Fruit fly (Drosophila melanogaster) whole organism, embryonic: ENCODE data around the gene Acp32CD.

ENCODE experiments used
- ATbp ChIP-seq: fragments of 200-800 bp; sonication (Bioruptor generic); optimal IDR thresholded peaks from 2 replicates; lab custom pipeline; 2017; ENCODE audit warnings: missing biosample characterization, mild to moderate bottlenecking, missing genetic modification characterization, missing genetic modification reagents
- CG10209 ChIP-seq: fragments of 200-800 bp; sonication (Bioruptor generic); optimal IDR thresholded peaks from 3 replicates; lab custom pipeline; 2017; ENCODE audit warnings: missing biosample characterization, mild to moderate bottlenecking, missing genetic modification characterization, missing genetic modification reagents
- CG1024 ChIP-seq: fragments of 200-800 bp; sonication (Bioruptor generic); IDR thresholded peaks from 2 replicates; pipeline ENCODE4 v1.3.6; 2022; ENCODE audit warnings: missing biosample characterization, missing genetic modification characterization
- CG10979 ChIP-seq: fragments of 200-800 bp; sonication (Bioruptor generic); optimal IDR thresholded peaks from 2 replicates; lab custom pipeline; 2018; ENCODE audit warnings: missing biosample characterization, mild to moderate bottlenecking, missing genetic modification characterization, moderate library complexity
- CG12155 ChIP-seq: fragments of 200-800 bp; sonication (Bioruptor generic); optimal IDR thresholded peaks from 3 replicates; lab custom pipeline; 2016; ENCODE audit warnings: missing biosample characterization, missing genetic modification characterization
- CG13624 ChIP-seq: fragments of 200-800 bp; sonication (Bioruptor generic); optimal IDR thresholded peaks from 2 replicates; lab custom pipeline; 2016; ENCODE audit warnings: missing biosample characterization, missing genetic modification characterization
- CG14050 ChIP-seq: fragments of 200-800 bp; sonication (Bioruptor generic); IDR thresholded peaks from 3 replicates; pipeline ENCODE4 v1.3.6; 2022; ENCODE audit warnings: missing biosample characterization, missing genetic modification characterization
- CG14441 ChIP-seq: fragments of 200-800 bp; sonication (Bioruptor generic); IDR thresholded peaks from 2 replicates; pipeline ENCODE4 v1.3.6; 2022; ENCODE audit warnings: missing biosample characterization, missing genetic modification characterization
- CG16779 ChIP-seq: fragments of 200-800 bp; sonication (Bioruptor generic); IDR thresholded peaks from 2 replicates; pipeline ENCODE4 v1.3.6; 2022; ENCODE audit warnings: missing biosample characterization, missing genetic modification characterization
- CG17829 ChIP-seq: fragments of 200-800 bp; optimal IDR thresholded peaks from 2 replicates; lab custom pipeline; 2019; ENCODE audit warnings: missing biosample characterization, mild to moderate bottlenecking, missing genetic modification characterization, moderate library complexity
- CG18619 ChIP-seq: fragments of 200-800 bp; sonication (Bioruptor generic); optimal IDR thresholded peaks from 3 replicates; lab custom pipeline; 2017; ENCODE audit warnings: missing biosample characterization, mild to moderate bottlenecking, missing genetic modification characterization
- CG31441 ChIP-seq: fragments of 200-800 bp; sonication (Bioruptor generic); IDR thresholded peaks from 2 replicates; pipeline ENCODE4 v1.3.6; 2022; ENCODE audit warnings: missing biosample characterization, missing genetic modification characterization
- CG4424 ChIP-seq: fragments of 200-800 bp; sonication (Bioruptor generic); optimal IDR thresholded peaks from 3 replicates; lab custom pipeline; 2016; ENCODE audit warnings: missing biosample characterization, missing genetic modification characterization
- CG6272 ChIP-seq: fragments of 200-800 bp; sonication (Bioruptor generic); IDR thresholded peaks from 2 replicates; pipeline ENCODE4 v1.3.6; 2022; ENCODE audit warnings: missing biosample characterization, missing genetic modification characterization
- CG7745 ChIP-seq: fragments of 200-800 bp; sonication (Bioruptor generic); optimal IDR thresholded peaks from 2 replicates; lab custom pipeline; 2018; ENCODE audit warnings: missing biosample characterization, mild to moderate bottlenecking, missing genetic modification characterization, moderate library complexity
- CG7786 ChIP-seq: fragments of 200-800 bp; sonication (Bioruptor generic); optimal IDR thresholded peaks from 2 replicates; lab custom pipeline; 2016; ENCODE audit warnings: missing biosample characterization, missing genetic modification characterization
- CG8281 ChIP-seq: fragments of 200-800 bp; sonication (Bioruptor generic); optimal IDR thresholded peaks from 2 replicates; lab custom pipeline; 2018; ENCODE audit warnings: missing biosample characterization, mild to moderate bottlenecking, missing genetic modification characterization, moderate library complexity
- CG8944 ChIP-seq: fragments of 200-800 bp; sonication (Bioruptor generic); optimal IDR thresholded peaks from 3 replicates; lab custom pipeline; 2016; ENCODE audit warnings: missing biosample characterization, missing genetic modification characterization
- CG9609 ChIP-seq: fragments of 200-800 bp; sonication (Bioruptor generic); optimal IDR thresholded peaks from 3 replicates; lab custom pipeline; 2016; ENCODE audit warnings: missing biosample characterization, missing genetic modification characterization
- CG9932 ChIP-seq: fragments of 200-800 bp; sonication (Bioruptor generic); IDR thresholded peaks from 2 replicates; pipeline ENCODE4 v1.3.6; 2022; ENCODE audit warnings: missing biosample characterization, missing genetic modification characterization
- Camta ChIP-seq: fragments of 200-800 bp; sonication (Bioruptor generic); optimal IDR thresholded peaks from 2 replicates; lab custom pipeline; 2016; ENCODE audit warnings: missing biosample characterization, missing genetic modification characterization
- CkIIα-i1 ChIP-seq: fragments of 200-800 bp; sonication (Bioruptor generic); IDR thresholded peaks from 2 replicates; pipeline ENCODE4 v1.3.6; 2022; ENCODE audit warnings: missing biosample characterization, missing genetic modification characterization
- D ChIP-seq, 2 experiments: fragments of 200-800 bp in 1 of 2; fragments of >200 bp in 1 of 2; sonication (Bioruptor generic) in 1 of 2; optimal IDR thresholded peaks; 2 replicates in 1 of 2; 3 replicates in 1 of 2; lab custom pipeline; 2017; ENCODE audit warnings: mild to moderate bottlenecking in 1 of 2, missing biosample characterization in 1 of 2, missing genetic modification characterization in 1 of 2, missing genetic modification reagents in 1 of 2
- Dbx ChIP-seq: fragments of 200-800 bp; sonication (Bioruptor generic); IDR thresholded peaks from 3 replicates; pipeline ENCODE4 v1.3.6; 2022; ENCODE audit warnings: missing biosample characterization, missing genetic modification characterization
- Eip74EF ChIP-seq, 2 experiments: fragments of 200-800 bp in 1 of 2; fragments of >200 bp in 1 of 2; sonication (Bioruptor generic) in 1 of 2; optimal IDR thresholded peaks; 2 replicates each; lab custom pipeline; 2017 to 2019; ENCODE audit warnings: missing biosample characterization in 2 of 2, missing genetic modification characterization in 2 of 2, mild to moderate bottlenecking in 1 of 2, moderate library complexity in 1 of 2
- Elba2 ChIP-seq: fragments of 200-800 bp; sonication (Bioruptor generic); optimal IDR thresholded peaks from 3 replicates; lab custom pipeline; 2016; ENCODE audit warnings: missing biosample characterization, missing genetic modification characterization
- Ets65A ChIP-seq: fragments of 200-800 bp; sonication (Bioruptor generic); peaks from one replicate; lab custom pipeline; 2016; ENCODE audit warnings: missing biosample characterization, missing genetic modification characterization
- Hmr ChIP-seq: fragments of 200-800 bp; sonication (Bioruptor generic); optimal IDR thresholded peaks from 3 replicates; lab custom pipeline; 2017; ENCODE audit warnings: mild to moderate bottlenecking, missing biosample characterization, missing genetic modification reagents, missing genetic modification characterization
- Hmx ChIP-seq: fragments of 200-800 bp; sonication (Bioruptor generic); optimal IDR thresholded peaks from 2 replicates; lab custom pipeline; 2016; ENCODE audit warnings: missing biosample characterization, missing genetic modification characterization
- PHDP ChIP-seq: fragments of 200-800 bp; sonication (Bioruptor generic); optimal IDR thresholded peaks from 3 replicates; lab custom pipeline; 2018; ENCODE audit warnings: missing biosample characterization, mild to moderate bottlenecking, missing genetic modification characterization, moderate library complexity
- Rx ChIP-seq: fragments of 200-800 bp; sonication (Bioruptor generic); IDR thresholded peaks from 2 replicates; pipeline ENCODE4 v1.3.6; 2022; ENCODE audit warnings: missing biosample characterization, missing genetic modification characterization
- Sox102F ChIP-seq: fragments of 200-800 bp; sonication (Bioruptor generic); optimal IDR thresholded peaks from 2 replicates; lab custom pipeline; 2018; ENCODE audit warnings: missing biosample characterization, mild to moderate bottlenecking, missing genetic modification characterization, moderate library complexity
- Tbp ChIP-seq: fragments of >200 bp; optimal IDR thresholded peaks from 2 replicates; lab custom pipeline; 2018; ENCODE audit warnings: missing biosample characterization, missing genetic modification characterization
- Trl ChIP-seq, 3 experiments: fragments of >200 bp in 2 of 3; fragments of 200-800 bp in 1 of 3; sonication (Bioruptor generic) in 1 of 3; optimal IDR thresholded peaks; 2 replicates in 1 of 3; 3 replicates in 2 of 3; lab custom pipeline; 2016 to 2017; ENCODE audit warnings: missing biosample characterization in 1 of 3, missing genetic modification characterization in 1 of 3
- Vsx1 ChIP-seq: fragments of 200-800 bp; sonication (Bioruptor generic); optimal IDR thresholded peaks from 2 replicates; lab custom pipeline; 2017; ENCODE audit warnings: missing biosample characterization, mild to moderate bottlenecking, missing genetic modification characterization, missing genetic modification reagents
- fd102C ChIP-seq: fragments of 200-800 bp; sonication (Bioruptor generic); optimal IDR thresholded peaks from 2 replicates; lab custom pipeline; 2018; ENCODE audit warnings: missing biosample characterization, mild to moderate bottlenecking, missing genetic modification characterization, moderate library complexity
- hth ChIP-seq: fragments of >200 bp; optimal IDR thresholded peaks from 2 replicates; lab custom pipeline; 2017; ENCODE audit warnings: inconsistent platforms
- knrl ChIP-seq: fragments of 200-800 bp; sonication (Bioruptor generic); IDR thresholded peaks from 3 replicates; pipeline ENCODE4 v1.3.6; 2022; ENCODE audit warnings: missing biosample characterization, missing genetic modification characterization; ENCODE audit not compliant: partially characterized antibody
- oc ChIP-seq: fragments of 200-800 bp; sonication (Bioruptor generic); optimal IDR thresholded peaks from 2 replicates; lab custom pipeline; 2018; ENCODE audit warnings: missing biosample characterization, mild to moderate bottlenecking, missing genetic modification characterization, moderate library complexity
- psq ChIP-seq: fragments of 200-800 bp; sonication (Bioruptor generic); optimal IDR thresholded peaks from 2 replicates; lab custom pipeline; 2017; ENCODE audit warnings: missing biosample characterization, missing genetic modification characterization
- rib ChIP-seq: fragments of 200-800 bp; sonication (Bioruptor generic); IDR thresholded peaks from 2 replicates; pipeline ENCODE4 v1.3.6; 2022; ENCODE audit warnings: missing biosample characterization, missing genetic modification characterization
- slou ChIP-seq: fragments of 200-800 bp; sonication (Bioruptor generic); optimal IDR thresholded peaks from 3 replicates; lab custom pipeline; 2016; ENCODE audit warnings: missing biosample characterization, missing genetic modification characterization
- ssp ChIP-seq: fragments of 200-800 bp; sonication (Bioruptor generic); IDR thresholded peaks from 2 replicates; pipeline ENCODE4 v1.3.6; 2022; ENCODE audit warnings: missing biosample characterization, missing genetic modification characterization
- stc ChIP-seq: fragments of 200-800 bp; sonication (Bioruptor generic); IDR thresholded peaks from 2 replicates; pipeline ENCODE4 v1.3.6; 2022; ENCODE audit warnings: missing biosample characterization, missing genetic modification characterization
- stwl ChIP-seq: fragments of 200-800 bp; sonication (Bioruptor generic); optimal IDR thresholded peaks from 3 replicates; lab custom pipeline; 2018; ENCODE audit warnings: missing biosample characterization, mild to moderate bottlenecking, missing genetic modification characterization, moderate library complexity
- ttk ChIP-seq: fragments of 200-800 bp; sonication (Bioruptor generic); IDR thresholded peaks from 2 replicates; pipeline ENCODE4 v2.1.2; 2022; ENCODE audit warnings: missing biosample characterization, missing genetic modification characterization
- vnd ChIP-seq: fragments of 200-800 bp; sonication (Bioruptor generic); IDR thresholded peaks from 3 replicates; pipeline ENCODE4 v1.3.6; 2022; ENCODE audit warnings: missing biosample characterization, missing genetic modification characterization; ENCODE audit not compliant: partially characterized antibody
- wdn ChIP-seq: fragments of 200-800 bp; sonication (Bioruptor generic); IDR thresholded peaks from 2 replicates; pipeline ENCODE4 v1.3.6; 2022; ENCODE audit warnings: missing biosample characterization, missing genetic modification characterization
- wor ChIP-seq: fragments of 200-800 bp; sonication (Bioruptor generic); IDR thresholded peaks from 2 replicates; pipeline ENCODE4 v1.3.6; 2022; ENCODE audit warnings: missing biosample characterization, missing genetic modification characterization
- z ChIP-seq: fragments of 200-800 bp; sonication (Bioruptor generic); IDR thresholded peaks from 3 replicates; pipeline ENCODE4 v1.3.6; 2022; ENCODE audit warnings: missing biosample characterization, missing genetic modification characterization

Gene Acp32CD

DNA sequence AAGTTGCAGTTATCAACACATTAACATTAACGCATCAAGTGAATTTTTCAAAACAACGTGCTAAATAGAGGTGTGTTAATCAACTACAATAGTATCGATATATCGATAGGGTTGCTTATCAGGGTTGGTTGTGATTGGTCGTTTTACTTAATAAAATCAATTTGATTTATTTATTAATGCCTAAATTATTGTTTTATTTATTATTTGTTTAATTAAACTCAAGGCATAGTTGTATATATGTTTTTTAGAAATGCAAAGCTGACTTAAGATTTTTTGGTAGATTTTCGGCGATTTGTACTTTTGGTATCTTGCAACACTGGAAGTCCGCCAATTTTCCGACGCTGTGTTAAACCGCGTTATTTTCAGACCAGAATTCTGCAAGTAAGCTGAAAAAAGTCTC lies 4.4 kb upstream of the Acp32CD start, which contains the start of the genes Art8 and dUTPase (continued):
- peak in 1 of 2 experiments; percentile 34 for TF ChIP-seq Eip74EF (GFP tag; optimal IDR thresholded peaks at IDR 0.05; lab: Kevin White, UChicago)
- peak; percentile 69 for TF ChIP-seq CG10979 (tag; lab: Kevin White, UChicago)
- peak; percentile 13 for TF ChIP-seq CG7786 (GFP tag; lab: Kevin White, UChicago)
- TF ChIP-seq Trl (optimal IDR thresholded peaks at IDR 0.05; lab: Kevin White, UChicago) = no peak
- TF ChIP-seq Trl (GFP tag; optimal IDR thresholded peaks at IDR 0.05; lab: Kevin White, UChicago) = peak; percentile 35
- 0 out of 3 replicates have a peak, but pooled peaks have one; percentile 25 for TF ChIP-seq CG14050 (GFP tag; lab: Robert Waterston, UW)
- TF ChIP-seq CG10209 = peak; percentile 66
- TF ChIP-seq CG31441 = no peak; the same call in none of the 2 replicates
- TF ChIP-seq CG9609 (GFP tag; lab: Kevin White, UChicago) = no peak
- TF ChIP-seq Hmr (GFP tag; lab: Kevin White, UChicago) = no peak
- TF ChIP-seq z (GFP tag; lab: Robert Waterston, UW) = no peak
- no peak for TF ChIP-seq Hmx (GFP tag; lab: Kevin White, UChicago)
- TF ChIP-seq Camta (GFP tag; lab: Kevin White, UChicago) = peak; percentile 15
- TF ChIP-seq ttk (GFP tag; lab: Robert Waterston, UW) = peak; percentile 29; the same call in 1 of the 2 replicates
- no peak for TF ChIP-seq CG8281 (tag; lab: Kevin White, UChicago)
- no peak for TF ChIP-seq Tbp
- peak; percentile 88 for TF ChIP-seq Dbx (GFP tag; lab: Robert Waterston, UW)
- peak; percentile 68 for TF ChIP-seq vnd (GFP tag; lab: Robert Waterston, UW)
- peak; percentile 69 for TF ChIP-seq slou (GFP tag; lab: Kevin White, UChicago)
- TF ChIP-seq oc = no peak
- peak; percentile 14 for TF ChIP-seq CG18619 (GFP tag; lab: Kevin White, UChicago)
- peak; percentile 42; the same call in 1 of the 2 replicates for TF ChIP-seq ssp (GFP tag; lab: Robert Waterston, UW)
- no peak for TF ChIP-seq Rx (GFP tag; lab: Robert Waterston, UW)
- TF ChIP-seq CG14441 (GFP tag; lab: Robert Waterston, UW) = peak; percentile 48
- TF ChIP-seq CG13624 (GFP tag; lab: Kevin White, UChicago) = peak; percentile 39
- TF ChIP-seq Sox102F (GFP tag; lab: Kevin White, UChicago) = peak; percentile 75
- peak; percentile 54; the same call in 1 of the 2 replicates for TF ChIP-seq stc
- 0 out of 2 replicates have a peak, but pooled peaks have one; percentile 34 for TF ChIP-seq CG1024 (GFP tag; lab: Robert Waterston, UW)
- peak; percentile 94 for TF ChIP-seq Ets65A (GFP tag; lab: Kevin White, UChicago)
- peak; percentile 84 for TF ChIP-seq CG4424 (GFP tag; lab: Kevin White, UChicago)
- peak; percentile 85 for TF ChIP-seq CG9932
- TF ChIP-seq CG16779 (GFP tag; lab: Robert Waterston, UW) = no peak
- no peak for TF ChIP-seq hth (lab: Kevin White, UChicago)
- peak; percentile 48 for TF ChIP-seq wor (GFP tag; lab: Robert Waterston, UW)
- peak; percentile 86 for TF ChIP-seq stwl (tag; lab: Kevin White, UChicago)
- TF ChIP-seq PHDP = peak; percentile 78
- TF ChIP-seq rib = no peak
- TF ChIP-seq D (optimal IDR thresholded peaks at IDR 0.05; lab: Kevin White, UChicago) = no peak
- TF ChIP-seq D (GFP tag; optimal IDR thresholded peaks at IDR 0.05; lab: Kevin White, UChicago) = no peak
- TF ChIP-seq psq (GFP tag; lab: Kevin White, UChicago) = peak; percentile 22
- TF ChIP-seq Elba2 (GFP tag; lab: Kevin White, UChicago) = peak; percentile 44
- TF ChIP-seq ATbp (GFP tag; lab: Kevin White, UChicago) = no peak
- TF ChIP-seq fd102C (GFP tag; lab: Kevin White, UChicago) = no peak
- peak; percentile 76 for TF ChIP-seq CG12155 (GFP tag; lab: Kevin White, UChicago)
- no peak for TF ChIP-seq CG7745 (tag; lab: Kevin White, UChicago)
- peak; percentile 88 for TF ChIP-seq knrl (GFP tag; lab: Robert Waterston, UW)
- TF ChIP-seq CG6272 (GFP tag; lab: Robert Waterston, UW) = peak; percentile 33
- TF ChIP-seq CG17829 (tag; lab: Kevin White, UChicago) = peak; percentile 79
- TF ChIP-seq wdn (GFP tag; lab: Robert Waterston, UW) = peak; percentile 30; the same call in 1 of the 2 replicates
- TF ChIP-seq CG8944 = no peak
- TF ChIP-seq Vsx1 (GFP tag; lab: Kevin White, UChicago) = no peak
- no peak for TF ChIP-seq CkIIα-i1
